Fruit fly (Drosophila melanogaster): ENCODE data around the gene CG34177.
A peak's percentile ranks its signal among the peaks of the same experiment; 100 is the strongest.

Gene CG34177

dm6 chr2L:4403013-4403604, 30.6 kb upstream of the CG34177 start, which contains the start of gene Dim1 (continued):
- peak; percentile 77 for TF ChIP-seq hbn (GFP tag; IDR thresholded peaks at IDR 0.05; ENCODE audit: partially characterized antibody)
- peak; percentile 23 for TF ChIP-seq schlank (tag; optimal IDR thresholded peaks at IDR 0.05)
- peak; percentile 14 for TF ChIP-seq CTCF (GFP tag; optimal IDR thresholded peaks at IDR 0.05)
- TF ChIP-seq kni (GFP tag; optimal IDR thresholded peaks at IDR 0.05): no peak
- TF ChIP-seq nau (GFP tag; optimal IDR thresholded peaks at IDR 0.05): no peak
- no peak for TF ChIP-seq zfh2 (GFP tag; optimal IDR thresholded peaks at IDR 0.05)
- peak; percentile 34 for TF ChIP-seq CG10979 (tag; optimal IDR thresholded peaks at IDR 0.05)
- TF ChIP-seq CG30431 (GFP tag; optimal IDR thresholded peaks at IDR 0.05): no peak
- no peak for TF ChIP-seq ci (GFP tag; IDR thresholded peaks at IDR 0.05)
- no peak for TF ChIP-seq ERR (GFP tag; optimal IDR thresholded peaks at IDR 0.05)
- no peak for TF ChIP-seq CG10543 (GFP tag; optimal IDR thresholded peaks at IDR 0.05)
- TF ChIP-seq CG2889 (GFP tag; IDR thresholded peaks at IDR 0.05): no peak
- TF ChIP-seq so (GFP tag; IDR thresholded peaks at IDR 0.05): no peak
- no peak for TF ChIP-seq CG8765 (GFP tag; IDR thresholded peaks at IDR 0.05)
- no peak for TF ChIP-seq CG15269 (tag; optimal IDR thresholded peaks at IDR 0.05)
- no peak for TF ChIP-seq ATbp (GFP tag; optimal IDR thresholded peaks at IDR 0.05)
- no peak for TF ChIP-seq en (GFP tag; optimal IDR thresholded peaks at IDR 0.05)
- peak; percentile 49 for TF ChIP-seq CG33213 (GFP tag; optimal IDR thresholded peaks at IDR 0.05)
- TF ChIP-seq sd (tag; optimal IDR thresholded peaks at IDR 0.05): no peak
- no peak; the same call in 1 of the 2 replicates for TF ChIP-seq sob (GFP tag; IDR thresholded peaks at IDR 0.05)
- peak; percentile 85 for TF ChIP-seq Dll (GFP tag; IDR thresholded peaks at IDR 0.05; ENCODE audit: partially characterized antibody)
- TF ChIP-seq bigmax (GFP tag; optimal IDR thresholded peaks at IDR 0.05): no peak
- no peak for TF ChIP-seq caup (GFP tag; optimal IDR thresholded peaks at IDR 0.05; ENCODE audit: severe bottlenecking)
- no peak for TF ChIP-seq Fer3 (tag; optimal IDR thresholded peaks at IDR 0.05)
- TF ChIP-seq CG10462 (GFP tag; optimal IDR thresholded peaks at IDR 0.05): no peak
- TF ChIP-seq Ets97D (GFP tag; optimal IDR thresholded peaks at IDR 0.05): peak; percentile 97
- TF ChIP-seq CG2875 (GFP tag; optimal IDR thresholded peaks at IDR 0.05): peak; percentile 33
- TF ChIP-seq stc (GFP tag; IDR thresholded peaks at IDR 0.05): no peak
- no peak for TF ChIP-seq nerfin-1 (tag; optimal IDR thresholded peaks at IDR 0.05)
- TF ChIP-seq tll (GFP tag; optimal IDR thresholded peaks at IDR 0.05): no peak
- peak; percentile 27; the same call in 1 of the 2 replicates for TF ChIP-seq inv (GFP tag; IDR thresholded peaks at IDR 0.05; ENCODE audit: partially characterized antibody)
- TF ChIP-seq HmgZ (tag; optimal IDR thresholded peaks at IDR 0.05): peak; percentile 44
- TF ChIP-seq Lim3 (GFP tag; IDR thresholded peaks at IDR 0.05): no peak
- TF ChIP-seq CG34422 (GFP tag; IDR thresholded peaks at IDR 0.05): no peak
- no peak for TF ChIP-seq jing (GFP tag; optimal IDR thresholded peaks at IDR 0.05)
- TF ChIP-seq usp (GFP tag; optimal IDR thresholded peaks at IDR 0.05): no peak
- TF ChIP-seq org-1 (GFP tag; optimal IDR thresholded peaks at IDR 0.05): no peak
- TF ChIP-seq Ets65A (GFP tag): no peak
- no peak for TF ChIP-seq odd (GFP tag; optimal IDR thresholded peaks at IDR 0.05)
- no peak for TF ChIP-seq klu (GFP tag; IDR thresholded peaks at IDR 0.05)
- no peak for TF ChIP-seq gcm2 (GFP tag; optimal IDR thresholded peaks at IDR 0.05)
- peak; percentile 38 for TF ChIP-seq CG8388 (GFP tag; optimal IDR thresholded peaks at IDR 0.05)
- TF ChIP-seq CHES-1-like (GFP tag; optimal IDR thresholded peaks at IDR 0.05): peak; percentile 24
- TF ChIP-seq CG4730 (GFP tag; IDR thresholded peaks at IDR 0.05): no peak
- no peak for TF ChIP-seq kah (GFP tag; optimal IDR thresholded peaks at IDR 0.05)
- TF ChIP-seq Hmr (GFP tag; optimal IDR thresholded peaks at IDR 0.05): peak; percentile 12
- TF ChIP-seq tin (GFP tag; optimal IDR thresholded peaks at IDR 0.05): no peak
- TF ChIP-seq CG31388 (GFP tag; optimal IDR thresholded peaks at IDR 0.05): no peak
- TF ChIP-seq ash1 (GFP tag; optimal IDR thresholded peaks at IDR 0.05): no peak
- no peak for TF ChIP-seq Doc2 (GFP tag; IDR thresholded peaks at IDR 0.05)
- TF ChIP-seq Dfd (GFP tag; optimal IDR thresholded peaks at IDR 0.05): no peak

Measured in whole organism, embryonic.